Fruit fly (Drosophila melanogaster): Measurements from ENCODE around the gene CG32576.

CG32576 gene

dm6 chrX:16277878-16278506 lies 10.3 kb downstream of the CG32576 start, which contains the start of gene eas (continued):
- TF ChIP-seq ttk (GFP tag; IDR thresholded peaks at IDR 0.05): no peak
- TF ChIP-seq CG6175 (GFP tag; IDR thresholded peaks at IDR 0.05): 0 out of 3 replicates have a peak, but pooled peaks have one; percentile 36
- no peak for TF ChIP-seq CG14441 (GFP tag; IDR thresholded peaks at IDR 0.05)
- TF ChIP-seq CG8290 (GFP tag; optimal IDR thresholded peaks at IDR 0.05): peak; percentile 63
- peak; percentile 44 to 74 for TF ChIP-seq CG8290 (tag; optimal IDR thresholded peaks at IDR 0.05)
- peak; percentile 31; the same call in 1 of the 2 replicates for TF ChIP-seq CG2129 (GFP tag; IDR thresholded peaks at IDR 0.05; ENCODE audit: partially characterized antibody)
- TF ChIP-seq BEAF-32 (GFP tag; optimal IDR thresholded peaks at IDR 0.05): peak; percentile 87
- peak; percentile 88 for TF ChIP-seq CG9797 (GFP tag; optimal IDR thresholded peaks at IDR 0.05)
- TF ChIP-seq Tbp (GFP tag; optimal IDR thresholded peaks at IDR 0.05): no peak
- TF ChIP-seq Lhr (GFP tag; optimal IDR thresholded peaks at IDR 0.05): peak; percentile 63
- no peak for TF ChIP-seq CG4328 (GFP tag; optimal IDR thresholded peaks at IDR 0.05)
- TF ChIP-seq CG15601 (tag; optimal IDR thresholded peaks at IDR 0.05): peak; percentile 14
- TF ChIP-seq lola (GFP tag; optimal IDR thresholded peaks at IDR 0.05): peak in 1 of 3 experiments; percentile 50
- TF ChIP-seq knrl (GFP tag; IDR thresholded peaks at IDR 0.05; ENCODE audit: partially characterized antibody): peak; percentile 66

- TF ChIP-seq az2 (GFP tag; optimal IDR thresholded peaks at IDR 0.05) (no peak), Elba2 (GFP tag; optimal IDR thresholded peaks at IDR 0.05) (no peak), prd (optimal IDR thresholded peaks at IDR 0.05) (no peak), prd (GFP tag; IDR thresholded peaks at IDR 0.05) (peak; percentile 13; the same call in 1 of the 3 replicates), Ssrp (tag; optimal IDR thresholded peaks at IDR 0.05) (peak; percentile 20), ham (GFP tag; IDR thresholded peaks at IDR 0.05) (no peak), fd3F (GFP tag; optimal IDR thresholded peaks at IDR 0.05) (no peak), ato (GFP tag; IDR thresholded peaks at IDR 0.05; ENCODE audit: partially characterized antibody) (no peak), CG10431 (GFP tag; optimal IDR thresholded peaks at IDR 0.05) (no peak), CG7745 (tag; optimal IDR thresholded peaks at IDR 0.05) (no peak), Hey (tag; optimal IDR thresholded peaks at IDR 0.05) (no peak), CG42726 (GFP tag; IDR thresholded peaks at IDR 0.05; ENCODE audit: partially characterized antibody) (peak; percentile 41; the same call in 1 of the 2 replicates), oc (tag; optimal IDR thresholded peaks at IDR 0.05) (no peak), Nf-YC (tag; optimal IDR thresholded peaks at IDR 0.05) (peak; percentile 58), al (GFP tag; IDR thresholded peaks at IDR 0.05) (no peak; the same call in 1 of the 2 replicates), CG31365 (tag; optimal IDR thresholded peaks at IDR 0.05) (no peak), MTF-1 (GFP tag; optimal IDR thresholded peaks at IDR 0.05; ENCODE audit: borderline replicate concordance) (no peak), hbn (GFP tag; IDR thresholded peaks at IDR 0.05; ENCODE audit: partially characterized antibody) (peak; percentile 48), CG9727 (GFP tag; optimal IDR thresholded peaks at IDR 0.05) (peak; percentile 76), zen2 (GFP tag; IDR thresholded peaks at IDR 0.05; ENCODE audit: partially characterized antibody) (no peak; the same call in 2 of the 3 replicates), CG8359 (GFP tag; optimal IDR thresholded peaks at IDR 0.05; ENCODE audit: borderline replicate concordance) (no peak), CG16815 (GFP tag; optimal IDR thresholded peaks at IDR 0.05) (no peak), CG12942 (GFP tag; optimal IDR thresholded peaks at IDR 0.05) (peak; percentile 7), tap (tag; optimal IDR thresholded peaks at IDR 0.05) (no peak), stwl (tag; optimal IDR thresholded peaks at IDR 0.05) (peak; percentile 4), zf30C (GFP tag; optimal IDR thresholded peaks at IDR 0.05) (no peak), B-H1 (GFP tag; IDR thresholded peaks at IDR 0.05) (no peak), crol (GFP tag; IDR thresholded peaks at IDR 0.05) (no peak), Abd-B (GFP tag; optimal IDR thresholded peaks at IDR 0.05) (peak; percentile 5), zfh1 (GFP tag; IDR thresholded peaks at IDR 0.05) (peak; percentile 27; the same call in 1 of the 3 replicates), wor (GFP tag; IDR thresholded peaks at IDR 0.05) (no peak), CG14441 (GFP tag; IDR thresholded peaks at IDR 0.05) (peak; percentile 32; the same call in 1 of the 2 replicates), sima (GFP tag; optimal IDR thresholded peaks at IDR 0.05) (no peak), slbo (GFP tag; IDR thresholded peaks at IDR 0.05) (peak; percentile 28; the same call in 1 of the 2 replicates), Hr39 (optimal IDR thresholded peaks at IDR 0.05) (no peak)
Measured at dm6 chrX:16275854-16276338, 12.4 kb downstream of the CG32576 start, which contains the start of the genes kat80 and Prosalpha4. TSS of gene kat80 (minus strand) at chrX:16276180. TSS of gene Prosalpha4 (plus strand) at chrX:16276270.
